Worm (Caenorhabditis elegans) whole organism, L1 larva: ENCODE results near the gene bbln-1.

ENCODE experiments used
- C04F5.9 ChIP-seq: sonication (generic microtip); optimal IDR thresholded peaks from 2 replicates; lab custom pipeline; 2016; ENCODE audit warnings: missing genetic modification characterization, missing compliant biosample characterization
- C16A3.4 ChIP-seq: fragments of 150-350 bp; optimal IDR thresholded peaks from 2 replicates; lab custom pipeline; 2014; ENCODE audit warnings: missing biosample characterization, missing genetic modification characterization
- C34B4.2 ChIP-seq: sonication (generic microtip); optimal IDR thresholded peaks from 2 replicates; lab custom pipeline; 2017; ENCODE audit warnings: mild to moderate bottlenecking, missing genetic modification characterization, missing compliant biosample characterization
- Y116A8C.19 ChIP-seq: sonication (generic microtip); optimal IDR thresholded peaks from 2 replicates; lab custom pipeline; 2016; ENCODE audit warnings: missing compliant biosample characterization, missing genetic modification characterization, borderline replicate concordance
- aha-1 ChIP-seq: fragments of 150-350 bp; optimal IDR thresholded peaks from 2 replicates; lab custom pipeline; 2014; ENCODE audit warnings: missing biosample characterization, missing genetic modification characterization
- aly-2 ChIP-seq: fragments of 150-350 bp; optimal IDR thresholded peaks from 2 replicates; lab custom pipeline; 2014; ENCODE audit warnings: missing biosample characterization, missing genetic modification characterization
- ama-1 ChIP-seq: fragments of 150-350 bp; optimal IDR thresholded peaks from 2 replicates; lab custom pipeline; 2014
- ceh-63 ChIP-seq: fragments of 200-800 bp; sonication (Bioruptor generic); optimal IDR thresholded peaks from 2 replicates; lab custom pipeline; 2018; ENCODE audit warnings: mild to moderate bottlenecking, missing genetic modification characterization, missing compliant biosample characterization
- ces-1 ChIP-seq: fragments of 150-350 bp; optimal IDR thresholded peaks from 2 replicates; lab custom pipeline; 2014; ENCODE audit warnings: missing biosample characterization, missing genetic modification reagents, missing genetic modification characterization
- dsc-1 ChIP-seq: sonication (generic microtip); optimal IDR thresholded peaks from 2 replicates; lab custom pipeline; 2016; ENCODE audit warnings: mild to moderate bottlenecking, missing genetic modification characterization, missing compliant biosample characterization
- efl-1 ChIP-seq, 4 experiments: fragments of 150-350 bp; optimal IDR thresholded peaks in 3 of 4; peaks in 1 of 4; 1 replicate in 1 of 4; 2 replicates in 3 of 4; lab custom pipeline; 2014; ENCODE audit warnings: missing biosample characterization in 2 of 4, missing genetic modification characterization in 2 of 4, missing genetic modification reagents in 2 of 4
- egl-13 ChIP-seq: sonication (generic microtip); optimal IDR thresholded peaks from 2 replicates; lab custom pipeline; 2016; ENCODE audit warnings: missing genotype, missing genetic modification reagents, missing genetic modification characterization, missing compliant biosample characterization
- elt-2 ChIP-seq: sonication (generic microtip); optimal IDR thresholded peaks from 2 replicates; lab custom pipeline; 2016; ENCODE audit warnings: missing genetic modification characterization, mild to moderate bottlenecking, inconsistent platforms, missing compliant biosample characterization, missing genetic modification reagents
- ets-5 ChIP-seq: fragments of 200-800 bp; sonication (Bioruptor generic); IDR thresholded peaks from 2 replicates; pipeline ENCODE4 v1.3.6; 2022; ENCODE audit warnings: missing genetic modification characterization, missing compliant biosample characterization
- fkh-4 ChIP-seq: sonication (generic microtip); optimal IDR thresholded peaks from 2 replicates; lab custom pipeline; 2016; ENCODE audit warnings: missing compliant biosample characterization, missing genetic modification characterization, borderline replicate concordance
- fos-1 ChIP-seq: fragments of 150-350 bp; optimal IDR thresholded peaks from 2 replicates; lab custom pipeline; 2014; ENCODE audit warnings: missing biosample characterization, missing genetic modification characterization
- hpl-2 ChIP-seq: fragments of 150-350 bp; optimal IDR thresholded peaks from 2 replicates; lab custom pipeline; 2014; ENCODE audit warnings: missing biosample characterization, missing genetic modification reagents, missing genetic modification characterization
- isw-1 ChIP-seq: fragments of 200-800 bp; sonication (Bioruptor generic); IDR thresholded peaks from 2 replicates; pipeline ENCODE4 v1.3.6; 2022; ENCODE audit warnings: missing genetic modification characterization, missing compliant biosample characterization
- jun-1 ChIP-seq: fragments of 150-350 bp; optimal IDR thresholded peaks from 2 replicates; lab custom pipeline; 2014; ENCODE audit warnings: missing biosample characterization, missing genetic modification reagents, missing genetic modification characterization
- lin-14 ChIP-seq: fragments of 200-800 bp; sonication (Bioruptor generic); optimal IDR thresholded peaks from 2 replicates; lab custom pipeline; 2018; ENCODE audit warnings: mild to moderate bottlenecking, missing genetic modification characterization, moderate library complexity, missing compliant biosample characterization
- lin-35 ChIP-seq, 2 experiments: fragments of 150-350 bp; optimal IDR thresholded peaks; 2 replicates each; lab custom pipeline; 2014; ENCODE audit warnings: missing biosample characterization in 2 of 2, missing genetic modification characterization in 2 of 2, missing genetic modification reagents in 2 of 2
- lsy-2 ChIP-seq, 2 experiments: fragments of 150-350 bp; optimal IDR thresholded peaks; 2 replicates each; lab custom pipeline; 2014; ENCODE audit warnings: missing biosample characterization in 2 of 2, missing genetic modification characterization in 2 of 2
- mdl-1 ChIP-seq, 2 experiments: fragments of 150-350 bp; optimal IDR thresholded peaks; 2 replicates each; lab custom pipeline; 2014 to 2017; ENCODE audit warnings: missing biosample characterization in 2 of 2, missing genetic modification characterization in 2 of 2, inconsistent platforms in 1 of 2
- mep-1 ChIP-seq: fragments of 150-350 bp; optimal IDR thresholded peaks from 2 replicates; lab custom pipeline; 2014; ENCODE audit warnings: missing biosample characterization, missing genetic modification characterization
- nhr-11 ChIP-seq: fragments of 150-350 bp; optimal IDR thresholded peaks from 2 replicates; lab custom pipeline; 2014; ENCODE audit warnings: missing biosample characterization, missing genetic modification characterization
- nhr-19 ChIP-seq: fragments of 200-800 bp; sonication (Bioruptor generic); conservative IDR thresholded peaks from 2 replicates; pipeline ENCODE4 v1.3.6; 2022; ENCODE audit warnings: missing genetic modification characterization, missing compliant biosample characterization
- nhr-20 ChIP-seq: sonication (generic microtip); optimal IDR thresholded peaks from 2 replicates; lab custom pipeline; 2016; ENCODE audit warnings: mild to moderate bottlenecking, missing genetic modification characterization, missing compliant biosample characterization
- nhr-237 ChIP-seq: fragments of 150-350 bp; optimal IDR thresholded peaks from 2 replicates; lab custom pipeline; 2014; ENCODE audit warnings: missing biosample characterization, missing genetic modification characterization
- nhr-28 ChIP-seq: fragments of 150-350 bp; optimal IDR thresholded peaks from 2 replicates; lab custom pipeline; 2014; ENCODE audit warnings: missing biosample characterization, missing genetic modification characterization
- nhr-47 ChIP-seq: sonication (generic microtip); optimal IDR thresholded peaks from 2 replicates; lab custom pipeline; 2016; ENCODE audit warnings: mild to moderate bottlenecking, missing genetic modification characterization, moderate library complexity, missing compliant biosample characterization
- nhr-71 ChIP-seq: sonication (generic microtip); optimal IDR thresholded peaks from 2 replicates; lab custom pipeline; 2016; ENCODE audit warnings: mild to moderate bottlenecking, missing genetic modification characterization, moderate library complexity, missing compliant biosample characterization
- nhr-77 ChIP-seq: fragments of 150-350 bp; optimal IDR thresholded peaks from 2 replicates; lab custom pipeline; 2014; ENCODE audit warnings: missing biosample characterization, missing genetic modification characterization
- nhr-84 ChIP-seq: sonication (generic microtip); optimal IDR thresholded peaks from 2 replicates; lab custom pipeline; 2017; ENCODE audit warnings: missing biosample characterization, missing genetic modification characterization
- pax-3 ChIP-seq: fragments of 200-800 bp; sonication (Bioruptor generic); optimal IDR thresholded peaks from 2 replicates; lab custom pipeline; 2018; ENCODE audit warnings: mild to moderate bottlenecking, missing genetic modification characterization, moderate library complexity, missing compliant biosample characterization
- pqm-1 ChIP-seq: sonication (generic microtip); optimal IDR thresholded peaks from 3 replicates; lab custom pipeline; 2017; ENCODE audit warnings: missing biosample characterization, missing genetic modification characterization
- rnt-1 ChIP-seq: sonication (generic microtip); optimal IDR thresholded peaks from 2 replicates; lab custom pipeline; 2016; ENCODE audit warnings: mild to moderate bottlenecking, missing genetic modification characterization, moderate library complexity, missing compliant biosample characterization
- skn-1 ChIP-seq: fragments of 150-350 bp; optimal IDR thresholded peaks from 2 replicates; lab custom pipeline; 2014; ENCODE audit warnings: missing biosample characterization, missing genetic modification characterization
- snpc-4 ChIP-seq: fragments of 150-350 bp; optimal IDR thresholded peaks from 2 replicates; lab custom pipeline; 2014; ENCODE audit warnings: missing biosample characterization, missing genetic modification characterization
- snu-23 ChIP-seq: sonication (generic microtip); optimal IDR thresholded peaks from 2 replicates; lab custom pipeline; 2016; ENCODE audit warnings: missing genetic modification characterization, missing compliant biosample characterization
- sox-4 ChIP-seq: sonication (generic microtip); optimal IDR thresholded peaks from 2 replicates; lab custom pipeline; 2016; ENCODE audit warnings: missing genetic modification characterization, missing compliant biosample characterization
- swsn-7 ChIP-seq: sonication (generic microtip); optimal IDR thresholded peaks from 2 replicates; lab custom pipeline; 2016; ENCODE audit warnings: missing genetic modification characterization, missing compliant biosample characterization
- tbx-2 ChIP-seq: sonication (generic microtip); optimal IDR thresholded peaks from 2 replicates; lab custom pipeline; 2016; ENCODE audit warnings: missing genetic modification characterization, missing compliant biosample characterization
- unc-130 ChIP-seq: fragments of 150-350 bp; optimal IDR thresholded peaks from 2 replicates; lab custom pipeline; 2017; ENCODE audit warnings: missing biosample characterization, missing genetic modification characterization, inconsistent platforms
- unc-86 ChIP-seq: sonication (generic microtip); optimal IDR thresholded peaks from 2 replicates; lab custom pipeline; 2016; ENCODE audit warnings: missing genetic modification characterization, missing compliant biosample characterization
- unc-98 ChIP-seq: fragments of 200-800 bp; sonication (Bioruptor generic); IDR thresholded peaks from 2 replicates; pipeline ENCODE4 v1.3.6; 2022; ENCODE audit warnings: missing genetic modification characterization, missing compliant biosample characterization
- vab-15 ChIP-seq: sonication (generic microtip); optimal IDR thresholded peaks from 2 replicates; lab custom pipeline; 2017; ENCODE audit warnings: missing genotype, mild to moderate bottlenecking, missing genetic modification characterization, missing compliant biosample characterization
- zip-4 ChIP-seq: fragments of 200-800 bp; sonication (Bioruptor generic); optimal IDR thresholded peaks from 2 replicates; lab custom pipeline; 2018; ENCODE audit warnings: mild to moderate bottlenecking, missing genetic modification characterization, moderate library complexity, missing compliant biosample characterization
- ztf-4 ChIP-seq: fragments of 150-350 bp; optimal IDR thresholded peaks from 2 replicates; lab custom pipeline; 2014; ENCODE audit warnings: missing biosample characterization, missing genetic modification characterization

Gene bbln-1

DNA sequence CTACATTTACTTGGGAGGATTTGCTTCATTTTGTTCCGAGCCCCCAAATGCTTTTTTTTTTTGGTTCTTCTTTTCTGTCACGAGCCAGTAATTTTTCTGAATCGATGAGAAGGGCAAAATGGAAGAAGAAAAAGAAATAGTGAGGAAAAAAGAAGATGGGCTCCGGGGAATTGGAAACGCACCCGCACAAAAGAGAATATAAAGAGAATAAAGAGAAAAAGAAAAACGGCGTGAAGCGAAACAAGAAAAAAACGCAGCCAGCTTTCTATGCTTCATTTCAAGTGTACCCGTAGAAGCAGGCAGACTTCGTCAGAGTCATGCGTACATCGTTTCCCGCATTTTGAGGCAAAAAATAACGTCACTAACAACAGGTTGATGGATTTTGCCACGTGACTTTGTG is 41.2 kb downstream of the bbln-1 start (continued):
- TF ChIP-seq hpl-2 (GFP tag; lab: Kevin White, UChicago) (no peak), C04F5.9 (tag; lab: Kevin White, UChicago) (no peak), unc-86 (peak; percentile 44), lsy-2 (tag; optimal IDR thresholded peaks at IDR 0.05; lab: Kevin White, UChicago) (peak; percentile 1 to 21), sox-4 (tag; lab: Kevin White, UChicago) (no peak), nhr-19 (GFP tag; lab: Robert Waterston, UW) (no peak), nhr-237 (tag; lab: Kevin White, UChicago) (no peak), Y116A8C.19 (tag; lab: Kevin White, UChicago) (no peak), mep-1 (no peak), ama-1 (no peak), egl-13 (tag; lab: Kevin White, UChicago) (no peak), dsc-1 (tag; lab: Kevin White, UChicago) (peak; percentile 18), C16A3.4 (tag; lab: Kevin White, UChicago) (no peak), zip-4 (GFP tag; lab: Kevin White, UChicago) (no peak), aly-2 (tag; lab: Kevin White, UChicago) (no peak), fkh-4 (tag; lab: Kevin White, UChicago) (no peak), jun-1 (tag; lab: Kevin White, UChicago) (no peak), vab-15 (no peak), nhr-28 (tag; lab: Kevin White, UChicago) (no peak), unc-130 (tag; lab: Kevin White, UChicago) (no peak), nhr-84 (tag; lab: Kevin White, UChicago) (no peak), aha-1 (tag; lab: Kevin White, UChicago) (no peak), isw-1 (GFP tag; lab: Robert Waterston, UW) (peak; percentile 13; the same call in 1 of the 2 replicates), nhr-11 (tag; lab: Kevin White, UChicago) (no peak), ets-5 (GFP tag; lab: Robert Waterston, UW) (no peak), nhr-71 (tag; lab: Kevin White, UChicago) (peak; percentile 54), pax-3 (tag; lab: Kevin White, UChicago) (no peak), tbx-2 (peak; percentile 66), mdl-1 (tag; optimal IDR thresholded peaks at IDR 0.05; lab: Kevin White, UChicago) (peak in 1 of 2 experiments; percentile 50), swsn-7 (tag; lab: Kevin White, UChicago) (no peak), ceh-63 (GFP tag; lab: Kevin White, UChicago) (no peak), ces-1 (GFP tag; lab: Kevin White, UChicago) (no peak)

ce11 chrX:3110576-3110975 is 41.7 kb downstream of the bbln-1 start, which contains the start of gene gpcp-1:
Gene gpcp-1 (minus strand): TSS chrX:3110628.
- TF ChIP-seq elt-2 (tag; lab: Kevin White, UChicago) (peak; percentile 75), efl-1 (optimal IDR thresholded peaks at IDR 0.05; lab: Kevin White, UChicago) (no peak), efl-1 (GFP tag; optimal IDR thresholded peaks at IDR 0.05 in 1 of 2; lab: Kevin White, UChicago) (peak in 1 of 2 experiments; percentile 64), egl-13 (tag; lab: Kevin White, UChicago) (no peak)

- TF ChIP-seq nhr-20 (tag; lab: Kevin White, UChicago) (peak; percentile 54), nhr-77 (tag; lab: Kevin White, UChicago) (no peak), vab-15 (no peak), snu-23 (GFP tag; lab: Kevin White, UChicago) (peak; percentile 38), mdl-1 (tag; optimal IDR thresholded peaks at IDR 0.05; lab: Kevin White, UChicago) (peak in 1 of 2 experiments; percentile 79), rnt-1 (tag; lab: Kevin White, UChicago) (peak; percentile 84), Y116A8C.19 (tag; lab: Kevin White, UChicago) (no peak), pqm-1 (no peak), mep-1 (no peak), fos-1 (tag; lab: Kevin White, UChicago) (no peak), ces-1 (GFP tag; lab: Kevin White, UChicago) (no peak), C34B4.2 (tag; lab: Kevin White, UChicago) (no peak), snpc-4 (tag; lab: Kevin White, UChicago) (no peak), lin-14 (GFP tag; lab: Kevin White, UChicago) (peak; percentile 81), skn-1 (tag; lab: Kevin White, UChicago) (no peak), efl-1 (optimal IDR thresholded peaks at IDR 0.05; lab: Kevin White, UChicago) (no peak), efl-1 (GFP tag; optimal IDR thresholded peaks at IDR 0.05 in 1 of 2; lab: Kevin White, UChicago) (peak in 1 of 2 experiments; percentile 88), lsy-2 (tag; optimal IDR thresholded peaks at IDR 0.05; lab: Kevin White, UChicago) (peak; percentile 33 to 59), egl-13 (tag; lab: Kevin White, UChicago) (no peak), nhr-19 (GFP tag; lab: Robert Waterston, UW) (peak; percentile 76), nhr-84 (tag; lab: Kevin White, UChicago) (no peak), ztf-4 (peak; percentile 44), unc-98 (GFP tag; lab: Robert Waterston, UW) (peak; percentile 17; the same call in 1 of the 2 replicates), lin-35 (GFP tag; optimal IDR thresholded peaks at IDR 0.05; lab: Kevin White, UChicago) (peak; percentile 7 to 16), nhr-47 (peak; percentile 32)
These were observed 43.7 kb downstream of the bbln-1 start for ce11 chrX:3108603-3109002.
